Fruit fly (Drosophila melanogaster) whole organism, embryonic: ENCODE measurements around the gene Polr1C.

Experiments used
- crc ChIP-seq: fragments of 200-800 bp; sonication (Bioruptor generic); optimal IDR thresholded peaks from 2 replicates; lab custom pipeline; 2016; ENCODE audit warnings: missing biosample characterization, missing genetic modification characterization
- fd102C ChIP-seq: fragments of 200-800 bp; sonication (Bioruptor generic); optimal IDR thresholded peaks from 2 replicates; lab custom pipeline; 2018; ENCODE audit warnings: missing biosample characterization, mild to moderate bottlenecking, missing genetic modification characterization, moderate library complexity

dm6 chr2L:5002031-5002430, 33.2 kb downstream of the Polr1C start:
- no peak for TF ChIP-seq crc (GFP tag; lab: Kevin White, UChicago)
- no peak for TF ChIP-seq fd102C
